Fruit fly (Drosophila melanogaster) whole organism, embryonic: Measurements from ENCODE around the gene CG16789.

Source experiments
- Aef1 ChIP-seq: fragments of 200-800 bp; sonication (Bioruptor generic); IDR thresholded peaks from 3 replicates; pipeline ENCODE4 v1.3.6; 2022; ENCODE audit warnings: missing biosample characterization, missing genetic modification characterization
- Awh ChIP-seq: fragments of 200-800 bp; sonication (Bioruptor generic); IDR thresholded peaks from 2 replicates; pipeline ENCODE4, ENCODE4 v1.3.6; 2022; ENCODE audit warnings: missing biosample characterization, missing genetic modification characterization
- B-H2 ChIP-seq: fragments of 200-800 bp; sonication (Bioruptor generic); optimal IDR thresholded peaks from 2 replicates; lab custom pipeline; 2018; ENCODE audit warnings: missing biosample characterization, mild to moderate bottlenecking, missing genetic modification characterization
- C15 ChIP-seq: fragments of 200-800 bp; sonication (Bioruptor generic); IDR thresholded peaks from 3 replicates; pipeline ENCODE4 v1.3.6; 2022; ENCODE audit warnings: missing biosample characterization, missing genetic modification characterization
- CG10209 ChIP-seq: fragments of 200-800 bp; sonication (Bioruptor generic); optimal IDR thresholded peaks from 3 replicates; lab custom pipeline; 2017; ENCODE audit warnings: missing biosample characterization, mild to moderate bottlenecking, missing genetic modification characterization, missing genetic modification reagents
- CG10366 ChIP-seq: fragments of 200-800 bp; sonication (Bioruptor generic); IDR thresholded peaks from 2 replicates; pipeline ENCODE4 v1.3.6; 2022; ENCODE audit warnings: missing biosample characterization, missing genetic modification characterization
- CG11093 ChIP-seq: fragments of 200-800 bp; sonication (Bioruptor generic); IDR thresholded peaks from 3 replicates; pipeline ENCODE4 v1.3.6; 2022; ENCODE audit warnings: missing biosample characterization, missing genetic modification characterization
- CG11456 ChIP-seq: fragments of 200-800 bp; sonication (Bioruptor generic); IDR thresholded peaks from 3 replicates; pipeline ENCODE4 v1.3.6; 2022; ENCODE audit warnings: missing biosample characterization, missing genetic modification characterization
- CG12659 ChIP-seq: fragments of 200-800 bp; sonication (Bioruptor generic); optimal IDR thresholded peaks from 3 replicates; lab custom pipeline; 2017; ENCODE audit warnings: mild to moderate bottlenecking, missing biosample characterization, missing genetic modification reagents, missing genetic modification characterization
- CG14710 ChIP-seq: fragments of 200-800 bp; sonication (Bioruptor generic); optimal IDR thresholded peaks from 3 replicates; lab custom pipeline; 2019; ENCODE audit warnings: missing biosample characterization, mild to moderate bottlenecking, missing genetic modification characterization, moderate library complexity
- CG14860 ChIP-seq: fragments of 200-800 bp; sonication (Bioruptor generic); IDR thresholded peaks from 3 replicates; pipeline ENCODE4 v1.3.6; 2022; ENCODE audit warnings: missing biosample characterization, missing genetic modification characterization; ENCODE audit not compliant: partially characterized antibody
- CG14965 ChIP-seq: fragments of 200-800 bp; sonication (Bioruptor generic); optimal IDR thresholded peaks from 2 replicates; lab custom pipeline; 2016; ENCODE audit warnings: missing biosample characterization, missing genetic modification characterization, borderline replicate concordance
- CG16813 ChIP-seq: fragments of 200-800 bp; sonication (Bioruptor generic); IDR thresholded peaks from 3 replicates; pipeline ENCODE4 v1.3.6; 2022; ENCODE audit warnings: missing biosample characterization, missing genetic modification characterization; ENCODE audit not compliant: partially characterized antibody
- CG17186 ChIP-seq: fragments of 200-800 bp; sonication (Bioruptor generic); optimal IDR thresholded peaks from 3 replicates; lab custom pipeline; 2017; ENCODE audit warnings: missing biosample characterization, missing genetic modification reagents, missing genetic modification characterization
- CG17328 ChIP-seq: fragments of 200-800 bp; sonication (Bioruptor generic); IDR thresholded peaks from 2 replicates; pipeline ENCODE4 v1.3.6; 2022; ENCODE audit warnings: missing biosample characterization, missing genetic modification characterization
- CG31388 ChIP-seq: fragments of 200-800 bp; sonication (Bioruptor generic); optimal IDR thresholded peaks from 2 replicates; lab custom pipeline; 2016; ENCODE audit warnings: missing biosample characterization, missing genetic modification characterization
- CG32767 ChIP-seq: fragments of 200-800 bp; sonication (Bioruptor generic); IDR thresholded peaks from 2 replicates; pipeline ENCODE4 v1.3.6; 2022; ENCODE audit warnings: missing biosample characterization, missing genetic modification characterization
- CG5953 ChIP-seq: fragments of 200-800 bp; sonication (Bioruptor generic); IDR thresholded peaks from 2 replicates; pipeline ENCODE4 v1.3.6; 2022; ENCODE audit warnings: missing biosample characterization, missing genetic modification characterization
- CG6654 ChIP-seq: fragments of 200-800 bp; sonication (Bioruptor generic); optimal IDR thresholded peaks from 2 replicates; lab custom pipeline; 2017; ENCODE audit warnings: missing biosample characterization, mild to moderate bottlenecking, missing genetic modification characterization
- CG6791 ChIP-seq: fragments of 200-800 bp; sonication (Bioruptor generic); IDR thresholded peaks from 3 replicates; pipeline ENCODE4 v1.3.6; 2022; ENCODE audit warnings: missing biosample characterization, missing genetic modification characterization; ENCODE audit not compliant: partially characterized antibody
- CG6854 ChIP-seq: fragments of 200-800 bp; sonication (Bioruptor generic); optimal IDR thresholded peaks from 3 replicates; lab custom pipeline; 2017; ENCODE audit warnings: missing biosample characterization, mild to moderate bottlenecking, missing genetic modification characterization
- CG7839 ChIP-seq: fragments of 200-800 bp; sonication (Bioruptor generic); optimal IDR thresholded peaks from 3 replicates; lab custom pipeline; 2018; ENCODE audit warnings: missing biosample characterization, mild to moderate bottlenecking, missing genetic modification characterization, moderate library complexity
- CG8478 ChIP-seq: fragments of >200 bp; optimal IDR thresholded peaks from 2 replicates; lab custom pipeline; 2018
- CG9727 ChIP-seq: fragments of 200-800 bp; sonication (Bioruptor generic); optimal IDR thresholded peaks from 3 replicates; lab custom pipeline; 2017; ENCODE audit warnings: missing biosample characterization, mild to moderate bottlenecking, missing genetic modification characterization
- CTCF ChIP-seq: fragments of 200-800 bp; sonication (Bioruptor generic); optimal IDR thresholded peaks from 2 replicates; lab custom pipeline; 2017; ENCODE audit warnings: missing biosample characterization, mild to moderate bottlenecking, missing genetic modification characterization, moderate library complexity
- D19A ChIP-seq: fragments of 200-800 bp; optimal IDR thresholded peaks from 3 replicates; lab custom pipeline; 2019; ENCODE audit warnings: missing biosample characterization, mild to moderate bottlenecking, missing genetic modification characterization, moderate library complexity
- E2f2 ChIP-seq: fragments of 200-800 bp; sonication (Bioruptor generic); IDR thresholded peaks from 2 replicates; pipeline ENCODE4 v1.3.6; 2022; ENCODE audit warnings: missing biosample characterization, missing genetic modification characterization
- Hand ChIP-seq: fragments of 200-800 bp; sonication (Bioruptor generic); optimal IDR thresholded peaks from 2 replicates; lab custom pipeline; 2017; ENCODE audit warnings: mild to moderate bottlenecking, missing biosample characterization, missing genetic modification reagents, missing genetic modification characterization
- Hr78 ChIP-seq, 2 experiments: fragments of 200-800 bp in 1 of 2; fragments of >200 bp in 1 of 2; sonication (Bioruptor generic) in 1 of 2; optimal IDR thresholded peaks; 2 replicates each; lab custom pipeline; 2017 to 2019; ENCODE audit warnings: missing biosample characterization in 2 of 2, missing genetic modification characterization in 2 of 2, mild to moderate bottlenecking in 1 of 2, moderate library complexity in 1 of 2
- PHDP ChIP-seq: fragments of 200-800 bp; sonication (Bioruptor generic); optimal IDR thresholded peaks from 3 replicates; lab custom pipeline; 2018; ENCODE audit warnings: missing biosample characterization, mild to moderate bottlenecking, missing genetic modification characterization, moderate library complexity
- Pdp1 ChIP-seq, 2 experiments: fragments of 200-800 bp; sonication (Bioruptor generic); optimal IDR thresholded peaks; 3 replicates each; lab custom pipeline; 2016; ENCODE audit warnings: missing biosample characterization in 2 of 2, missing genetic modification characterization in 2 of 2, mild to moderate bottlenecking in 1 of 2, moderate library complexity in 1 of 2
- Six4 ChIP-seq: fragments of 200-800 bp; sonication (Bioruptor generic); optimal IDR thresholded peaks from 2 replicates; lab custom pipeline; 2016; ENCODE audit warnings: missing biosample characterization, missing genetic modification characterization
- abd-A ChIP-seq: fragments of 200-800 bp; sonication (Bioruptor generic); optimal IDR thresholded peaks from 3 replicates; lab custom pipeline; 2019; ENCODE audit warnings: missing biosample characterization, mild to moderate bottlenecking, missing genetic modification characterization, moderate library complexity
- bab2 ChIP-seq: fragments of 200-800 bp; sonication (Bioruptor generic); optimal IDR thresholded peaks from 2 replicates; lab custom pipeline; 2016; ENCODE audit warnings: missing biosample characterization, missing genetic modification characterization
- bsh ChIP-seq, 2 experiments: fragments of 200-800 bp; sonication (Bioruptor generic); optimal IDR thresholded peaks; 2 replicates each; lab custom pipeline; 2017 to 2018; ENCODE audit warnings: mild to moderate bottlenecking in 2 of 2, missing biosample characterization in 2 of 2, missing genetic modification characterization in 2 of 2, moderate library complexity in 1 of 2
- disco-r ChIP-seq: fragments of 200-800 bp; sonication (Bioruptor generic); optimal IDR thresholded peaks from 2 replicates; lab custom pipeline; 2016; ENCODE audit warnings: missing biosample characterization, missing genetic modification characterization
- ham ChIP-seq: fragments of 200-800 bp; sonication (Bioruptor generic); IDR thresholded peaks from 2 replicates; pipeline ENCODE4 v1.3.6; 2022; ENCODE audit warnings: missing biosample characterization, missing genetic modification characterization
- inv ChIP-seq: fragments of 200-800 bp; sonication (Bioruptor generic); IDR thresholded peaks from 2 replicates; pipeline ENCODE4 v1.3.6; 2022; ENCODE audit warnings: missing biosample characterization, missing genetic modification characterization; ENCODE audit not compliant: partially characterized antibody
- kah ChIP-seq: fragments of 200-800 bp; sonication (Bioruptor generic); optimal IDR thresholded peaks from 2 replicates; lab custom pipeline; 2018; ENCODE audit warnings: missing biosample characterization, mild to moderate bottlenecking, missing genetic modification characterization
- nom ChIP-seq: fragments of 200-800 bp; sonication (Bioruptor generic); optimal IDR thresholded peaks from 2 replicates; lab custom pipeline; 2017; ENCODE audit warnings: missing biosample characterization, missing genetic modification characterization, mild to moderate bottlenecking, moderate library complexity, missing genetic modification reagents
- odd ChIP-seq: fragments of 200-800 bp; sonication (Bioruptor generic); optimal IDR thresholded peaks from 2 replicates; lab custom pipeline; 2017; ENCODE audit warnings: missing biosample characterization, mild to moderate bottlenecking, missing genetic modification characterization
- row ChIP-seq: fragments of 200-800 bp; sonication (Bioruptor generic); IDR thresholded peaks from 3 replicates; pipeline ENCODE4 v1.3.6; 2022; ENCODE audit warnings: missing biosample characterization, missing genetic modification characterization
- run ChIP-seq: fragments of 200-800 bp; sonication (Bioruptor generic); optimal IDR thresholded peaks from 3 replicates; lab custom pipeline; 2018; ENCODE audit warnings: missing biosample characterization, mild to moderate bottlenecking, missing genetic modification characterization
- sisA ChIP-seq: fragments of 200-800 bp; sonication (Bioruptor generic); IDR thresholded peaks from 2 replicates; pipeline ENCODE4 v1.3.6; 2022; ENCODE audit warnings: missing biosample characterization, missing genetic modification characterization
- tap ChIP-seq: fragments of 200-800 bp; optimal IDR thresholded peaks from 3 replicates; lab custom pipeline; 2019; ENCODE audit warnings: missing biosample characterization, mild to moderate bottlenecking, missing genetic modification characterization, moderate library complexity
- trh ChIP-seq: fragments of 200-800 bp; sonication (Bioruptor generic); optimal IDR thresholded peaks from 2 replicates; lab custom pipeline; 2016; ENCODE audit warnings: missing biosample characterization, missing genetic modification characterization
- vfl ChIP-seq: fragments of 200-800 bp; sonication (Bioruptor generic); optimal IDR thresholded peaks from 2 replicates; lab custom pipeline; 2016; ENCODE audit warnings: missing biosample characterization, missing genetic modification characterization
- yki ChIP-seq: fragments of >200 bp; optimal IDR thresholded peaks from 3 replicates; lab custom pipeline; 2018

The CG16789 gene

dm6 chr3R:9533181-9534124, 32.5 kb upstream of the CG16789 start (continued):
- TF ChIP-seq CG31388 (GFP tag; lab: Kevin White, UChicago) (peak; percentile 87), CG8478 (lab: Kevin White, UChicago) (no peak), bab2 (GFP tag; lab: Kevin White, UChicago) (peak; percentile 88), Aef1 (GFP tag; lab: Robert Waterston, UW) (peak; percentile 84), Hr78 (GFP tag; optimal IDR thresholded peaks at IDR 0.05; lab: Kevin White, UChicago) (peak in 1 of 2 experiments; percentile 94), CG14710 (peak; percentile 95), CG14860 (GFP tag; lab: Robert Waterston, UW) (peak; percentile 46; the same call in 2 of the 3 replicates), abd-A (tag; lab: Kevin White, UChicago) (peak; percentile 61), CG7839 (tag; lab: Kevin White, UChicago) (peak; percentile 97), sisA (GFP tag; lab: Robert Waterston, UW) (peak; percentile 83), CTCF (peak; percentile 71), D19A (tag; lab: Kevin White, UChicago) (peak; percentile 94), kah (GFP tag; lab: Kevin White, UChicago) (peak; percentile 90), row (GFP tag; lab: Robert Waterston, UW) (peak; percentile 94), trh (peak; percentile 89), CG6791 (GFP tag; lab: Robert Waterston, UW) (no peak), CG5953 (GFP tag; lab: Robert Waterston, UW) (peak; percentile 40; the same call in 1 of the 2 replicates), nom (GFP tag; lab: Kevin White, UChicago) (peak; percentile 87), CG16813 (GFP tag; lab: Robert Waterston, UW) (no peak), CG10209 (GFP tag; lab: Kevin White, UChicago) (peak; percentile 97), odd (peak; percentile 98), CG11093 (GFP tag; lab: Robert Waterston, UW) (peak; percentile 87), vfl (GFP tag; lab: Kevin White, UChicago) (peak; percentile 94), run (tag; lab: Kevin White, UChicago) (peak; percentile 93), CG10366 (GFP tag; lab: Robert Waterston, UW) (peak; percentile 80), bsh (GFP tag; optimal IDR thresholded peaks at IDR 0.05; lab: Kevin White, UChicago) (peak; percentile 83 to 96), inv (GFP tag; lab: Robert Waterston, UW) (0 out of 2 replicates have a peak, but pooled peaks have one; percentile 33), CG17328 (GFP tag; lab: Robert Waterston, UW) (peak; percentile 78), CG32767 (peak; percentile 87), ham (GFP tag; lab: Robert Waterston, UW) (no peak), CG6854 (GFP tag; lab: Kevin White, UChicago) (peak; percentile 97), E2f2 (peak; percentile 73), disco-r (peak; percentile 86), yki (peak; percentile 53), CG14965 (GFP tag; lab: Kevin White, UChicago) (no peak), C15 (GFP tag; lab: Robert Waterston, UW) (peak; percentile 71; the same call in 2 of the 3 replicates), CG11456 (GFP tag; lab: Robert Waterston, UW) (peak; percentile 86), CG17186 (GFP tag; lab: Kevin White, UChicago) (peak; percentile 79), Awh (GFP tag; lab: Robert Waterston, UW) (peak; percentile 66; the same call in 1 of the 2 replicates), tap (tag; lab: Kevin White, UChicago) (peak; percentile 88), CG6654 (GFP tag; lab: Kevin White, UChicago) (peak; percentile 90), PHDP (peak; percentile 94), CG12659 (GFP tag; lab: Kevin White, UChicago) (peak; percentile 99), Six4 (peak; percentile 94), Hand (GFP tag; lab: Kevin White, UChicago) (peak; percentile 97), B-H2 (GFP tag; lab: Kevin White, UChicago) (peak; percentile 94), Pdp1 (GFP tag; optimal IDR thresholded peaks at IDR 0.05; lab: Kevin White, UChicago) (peak; percentile 84 to 96), CG9727 (GFP tag; lab: Kevin White, UChicago) (peak; percentile 98)
